Worm (Caenorhabditis elegans): ENCODE measurements around the gene sdz-36.

Gene sdz-36

ce11 chrIV:9735750-9736149, 45.0 kb downstream of the sdz-36 start:
- TF ChIP-seq elt-3 (tag; optimal IDR thresholded peaks at IDR 0.05) (peak in 5 of 6 experiments; percentile 28 to 82 (median 45)), pqm-1 (tag; optimal IDR thresholded peaks at IDR 0.05) (peak; percentile 7), nhr-90 (tag; optimal IDR thresholded peaks at IDR 0.05; ENCODE audit: poor library complexity) (peak; percentile 18), snu-23 (GFP tag; optimal IDR thresholded peaks at IDR 0.05) (peak; percentile 30), blmp-1 (tag; optimal IDR thresholded peaks at IDR 0.05) (peak; percentile 85), rnt-1 (tag; optimal IDR thresholded peaks at IDR 0.05) (peak; percentile 24), nhr-20 (tag; optimal IDR thresholded peaks at IDR 0.05) (peak; percentile 52), lin-14 (GFP tag; optimal IDR thresholded peaks at IDR 0.05) (peak; percentile 66), zag-1 (tag; optimal IDR thresholded peaks at IDR 0.05) (no peak), nhr-47 (tag; optimal IDR thresholded peaks at IDR 0.05) (no peak), nhr-19 (GFP tag; conservative IDR thresholded peaks at IDR 0.05) (peak; percentile 37; the same call in 1 of the 2 replicates), lin-35 (GFP tag; optimal IDR thresholded peaks at IDR 0.05) (peak in 1 of 2 experiments; percentile 39), mep-1 (tag; optimal IDR thresholded peaks at IDR 0.05) (peak; percentile 40), dsc-1 (tag; optimal IDR thresholded peaks at IDR 0.05) (peak; percentile 53), egl-13 (tag; optimal IDR thresholded peaks at IDR 0.05) (no peak), lsy-2 (tag; optimal IDR thresholded peaks at IDR 0.05) (peak; percentile 27 to 35), nhr-85 (tag) (peak; percentile 77), tlp-1 (tag; optimal IDR thresholded peaks at IDR 0.05) (no peak), nhr-71 (tag; optimal IDR thresholded peaks at IDR 0.05) (peak; percentile 63), C34B4.2 (tag; optimal IDR thresholded peaks at IDR 0.05) (no peak), ama-1 (optimal IDR thresholded peaks at IDR 0.05) (no peak), dpl-1 (GFP tag; optimal IDR thresholded peaks at IDR 0.05) (no peak), elt-2 (tag; optimal IDR thresholded peaks at IDR 0.05) (peak; percentile 50)

ce11 chrIV:9737204-9737790, 46.6 kb downstream of the sdz-36 start, which contains the start of gene cka-1:
Gene cka-1 (minus strand): TSS chrIV:9737621.
- no peak for TF ChIP-seq nhr-11 (tag; optimal IDR thresholded peaks at IDR 0.05)
- peak; percentile 71 for TF ChIP-seq lin-14 (GFP tag; optimal IDR thresholded peaks at IDR 0.05)
- no peak for TF ChIP-seq sup-37 (GFP tag; optimal IDR thresholded peaks at IDR 0.05)
- TF ChIP-seq sox-4 (tag; optimal IDR thresholded peaks at IDR 0.05): no peak
- no peak for TF ChIP-seq pag-3 (tag; optimal IDR thresholded peaks at IDR 0.05; ENCODE audit: borderline replicate concordance, insufficient read depth)
- peak in 1 of 2 experiments; percentile 6 for TF ChIP-seq efl-1 (optimal IDR thresholded peaks at IDR 0.05)
- peak in 1 of 2 experiments; percentile 89 for TF ChIP-seq efl-1 (GFP tag; optimal IDR thresholded peaks at IDR 0.05 in 1 of 2)
- TF ChIP-seq hpl-2 (GFP tag; optimal IDR thresholded peaks at IDR 0.05): no peak
- TF ChIP-seq nhr-90 (tag; optimal IDR thresholded peaks at IDR 0.05; ENCODE audit: poor library complexity): peak; percentile 11
- no peak for TF ChIP-seq irx-1 (tag; optimal IDR thresholded peaks at IDR 0.05)
- no peak for TF ChIP-seq F16B12.6 (tag; optimal IDR thresholded peaks at IDR 0.05)
- no peak for TF ChIP-seq nhr-76 (tag; optimal IDR thresholded peaks at IDR 0.05)
- TF ChIP-seq fkh-10 (GFP tag; optimal IDR thresholded peaks at IDR 0.05): no peak
- no peak for TF ChIP-seq zag-1 (tag; optimal IDR thresholded peaks at IDR 0.05)
- peak; percentile 63 for TF ChIP-seq nhr-20 (tag; optimal IDR thresholded peaks at IDR 0.05)
- no peak for TF ChIP-seq egl-13 (tag; optimal IDR thresholded peaks at IDR 0.05)
- TF ChIP-seq sptf-1 (tag; optimal IDR thresholded peaks at IDR 0.05): no peak
- TF ChIP-seq nhr-19 (GFP tag; conservative IDR thresholded peaks at IDR 0.05): no peak
- TF ChIP-seq hlh-4 (tag; optimal IDR thresholded peaks at IDR 0.05): no peak
- no peak for TF ChIP-seq egl-27 (tag; optimal IDR thresholded peaks at IDR 0.05)
- peak; percentile 52 for TF ChIP-seq elt-2 (tag; optimal IDR thresholded peaks at IDR 0.05)
- no peak for TF ChIP-seq Y116A8C.19 (tag; optimal IDR thresholded peaks at IDR 0.05; ENCODE audit: borderline replicate concordance)
- TF ChIP-seq tlp-1 (tag; optimal IDR thresholded peaks at IDR 0.05): no peak
- TF ChIP-seq fos-1 (tag; optimal IDR thresholded peaks at IDR 0.05): no peak
- TF ChIP-seq aha-1 (tag; optimal IDR thresholded peaks at IDR 0.05): no peak
- TF ChIP-seq xbp-1 (tag; optimal IDR thresholded peaks at IDR 0.05): no peak
- TF ChIP-seq unc-62 (GFP tag; optimal IDR thresholded peaks at IDR 0.05): no peak
- TF ChIP-seq snu-23 (GFP tag; optimal IDR thresholded peaks at IDR 0.05): no peak
- TF ChIP-seq hlh-17 (GFP tag; optimal IDR thresholded peaks at IDR 0.05; ENCODE audit: borderline replicate concordance): no peak
- TF ChIP-seq dpl-1 (GFP tag; optimal IDR thresholded peaks at IDR 0.05): no peak
- peak in 1 of 6 experiments; percentile 48 for TF ChIP-seq elt-3 (tag; optimal IDR thresholded peaks at IDR 0.05)
- no peak for TF ChIP-seq lin-15B (tag; optimal IDR thresholded peaks at IDR 0.05)
- TF ChIP-seq unc-86 (tag; optimal IDR thresholded peaks at IDR 0.05): no peak
- TF ChIP-seq skn-1 (tag; optimal IDR thresholded peaks at IDR 0.05): no peak
- TF ChIP-seq nhr-85 (tag): peak; percentile 48
- TF ChIP-seq aly-2 (tag; optimal IDR thresholded peaks at IDR 0.05): no peak
- TF ChIP-seq lin-35 (GFP tag; optimal IDR thresholded peaks at IDR 0.05): peak in 1 of 2 experiments; percentile 55
- no peak for TF ChIP-seq nhr-12 (tag; optimal IDR thresholded peaks at IDR 0.05)
- no peak for TF ChIP-seq zip-4 (GFP tag; optimal IDR thresholded peaks at IDR 0.05)
- peak in 1 of 2 experiments; percentile 62 for TF ChIP-seq lsy-2 (tag; optimal IDR thresholded peaks at IDR 0.05)

Measured in whole organism, L1 larva.